Worm (Caenorhabditis elegans) whole organism, L2 larva: ENCODE data around the gene ceh-51.

Source experiments
- C34F6.9 ChIP-seq: fragments of 150-350 bp; optimal IDR thresholded peaks from 2 replicates; lab custom pipeline; 2014; ENCODE audit warnings: missing biosample characterization, missing genetic modification characterization
- F13H6.1 ChIP-seq: sonication (generic microtip); optimal IDR thresholded peaks from 2 replicates; lab custom pipeline; 2016; ENCODE audit warnings: missing genetic modification characterization, missing compliant biosample characterization
- R02D3.7 ChIP-seq: fragments of 150-350 bp; optimal IDR thresholded peaks from 2 replicates; lab custom pipeline; 2014; ENCODE audit warnings: missing biosample characterization, missing genetic modification characterization
- alr-1 ChIP-seq: fragments of 150-350 bp; optimal IDR thresholded peaks from 2 replicates; lab custom pipeline; 2014; ENCODE audit warnings: missing biosample characterization, missing genetic modification characterization
- aly-2 ChIP-seq: fragments of 150-350 bp; optimal IDR thresholded peaks from 2 replicates; lab custom pipeline; 2014; ENCODE audit warnings: missing biosample characterization, missing genetic modification characterization
- ama-1 ChIP-seq: fragments of 150-350 bp; optimal IDR thresholded peaks from 2 replicates; lab custom pipeline; 2018; ENCODE audit warnings: inconsistent platforms
- blmp-1 ChIP-seq: sonication (generic microtip); optimal IDR thresholded peaks from 2 replicates; lab custom pipeline; 2017; ENCODE audit warnings: missing genetic modification characterization, mild to moderate bottlenecking, missing compliant biosample characterization, antibody characterized with exemption, moderate library complexity; ENCODE audit not compliant: insufficient read depth
- ceh-16 ChIP-seq: fragments of 150-350 bp; optimal IDR thresholded peaks from 2 replicates; lab custom pipeline; 2014; ENCODE audit warnings: missing biosample characterization, missing genetic modification characterization
- ceh-82 ChIP-seq: fragments of 150-350 bp; optimal IDR thresholded peaks from 2 replicates; lab custom pipeline; 2014; ENCODE audit warnings: missing biosample characterization, missing genetic modification characterization
- crh-2 ChIP-seq: sonication (generic microtip); optimal IDR thresholded peaks from 2 replicates; lab custom pipeline; 2017; ENCODE audit warnings: missing biosample characterization, missing genetic modification characterization
- egl-27 ChIP-seq: sonication (generic microtip); optimal IDR thresholded peaks from 3 replicates; lab custom pipeline; 2017; ENCODE audit warnings: missing biosample characterization, missing genetic modification reagents, missing genetic modification characterization
- elt-1 ChIP-seq: fragments of 150-350 bp; optimal IDR thresholded peaks from 2 replicates; lab custom pipeline; 2014; ENCODE audit warnings: missing biosample characterization, missing genetic modification characterization
- elt-3 ChIP-seq: sonication (generic microtip); optimal IDR thresholded peaks from 2 replicates; lab custom pipeline; 2017; ENCODE audit warnings: missing biosample characterization, missing genetic modification characterization
- fos-1 ChIP-seq: fragments of 150-350 bp; optimal IDR thresholded peaks from 2 replicates; lab custom pipeline; 2014; ENCODE audit warnings: missing biosample characterization, missing genetic modification characterization
- gmeb-1 ChIP-seq: fragments of 150-350 bp; optimal IDR thresholded peaks from 2 replicates; lab custom pipeline; 2014; ENCODE audit warnings: missing biosample characterization, missing genetic modification characterization
- lin-13 ChIP-seq: fragments of 150-350 bp; optimal IDR thresholded peaks from 2 replicates; lab custom pipeline; 2014; ENCODE audit warnings: missing biosample characterization, missing genetic modification reagents, missing genetic modification characterization
- lin-39 ChIP-seq: fragments of 150-350 bp; optimal IDR thresholded peaks from 2 replicates; lab custom pipeline; 2014; ENCODE audit warnings: missing biosample characterization, missing genetic modification reagents, missing genetic modification characterization
- lsy-2 ChIP-seq, 2 experiments: fragments of 150-350 bp in 1 of 2; sonication (generic microtip) in 1 of 2; optimal IDR thresholded peaks; 2 replicates each; lab custom pipeline; 2014 to 2017; ENCODE audit warnings: missing biosample characterization in 2 of 2, missing genetic modification characterization in 2 of 2
- mbf-1 ChIP-seq: sonication (generic microtip); optimal IDR thresholded peaks from 2 replicates; lab custom pipeline; 2017; ENCODE audit warnings: missing biosample characterization, missing genetic modification characterization
- mdl-1 ChIP-seq, 2 experiments: fragments of 150-350 bp in 1 of 2; sonication (generic microtip) in 1 of 2; optimal IDR thresholded peaks; 2 replicates each; lab custom pipeline; 2017; ENCODE audit warnings: missing biosample characterization in 2 of 2, missing genetic modification characterization in 2 of 2
- nhr-11 ChIP-seq: fragments of 150-350 bp; optimal IDR thresholded peaks from 2 replicates; lab custom pipeline; 2014; ENCODE audit warnings: missing biosample characterization, missing genetic modification characterization
- nhr-12 ChIP-seq: fragments of 150-350 bp; optimal IDR thresholded peaks from 2 replicates; lab custom pipeline; 2014; ENCODE audit warnings: missing biosample characterization, missing genetic modification characterization
- nhr-129 ChIP-seq: fragments of 150-350 bp; optimal IDR thresholded peaks from 2 replicates; lab custom pipeline; 2014; ENCODE audit warnings: missing biosample characterization, missing genetic modification characterization
- nhr-21 ChIP-seq: fragments of 150-350 bp; optimal IDR thresholded peaks from 2 replicates; lab custom pipeline; 2014; ENCODE audit warnings: missing biosample characterization, missing genetic modification characterization
- nhr-237 ChIP-seq: fragments of 150-350 bp; optimal IDR thresholded peaks from 2 replicates; lab custom pipeline; 2014; ENCODE audit warnings: missing biosample characterization, missing genetic modification characterization
- nhr-25 ChIP-seq: fragments of 150-350 bp; sonication (generic microtip); optimal IDR thresholded peaks from 3 replicates; lab custom pipeline; 2014; ENCODE audit warnings: missing biosample characterization, missing genetic modification characterization
- nhr-6 ChIP-seq: fragments of 150-350 bp; optimal IDR thresholded peaks from 2 replicates; lab custom pipeline; 2014; ENCODE audit warnings: missing biosample characterization, missing genetic modification characterization
- skn-1 ChIP-seq: sonication (generic microtip); optimal IDR thresholded peaks from 2 replicates; lab custom pipeline; 2017; ENCODE audit warnings: missing biosample characterization, missing genetic modification characterization
- sma-3 ChIP-seq: sonication (generic microtip); optimal IDR thresholded peaks from 2 replicates; lab custom pipeline; 2016; ENCODE audit warnings: missing genetic modification reagents, missing genetic modification characterization, missing compliant biosample characterization
- snpc-4 ChIP-seq: fragments of 150-350 bp; optimal IDR thresholded peaks from 2 replicates; lab custom pipeline; 2014; ENCODE audit warnings: missing biosample characterization, missing genetic modification characterization
- unc-39 ChIP-seq: fragments of 150-350 bp; optimal IDR thresholded peaks from 2 replicates; lab custom pipeline; 2014; ENCODE audit warnings: missing biosample characterization, missing genetic modification characterization
- unc-55 ChIP-seq: fragments of 150-350 bp; sonication (generic microtip); optimal IDR thresholded peaks from 3 replicates; lab custom pipeline; 2014; ENCODE audit warnings: missing biosample characterization, missing genetic modification reagents, missing genetic modification characterization
- unc-62 ChIP-seq: fragments of 150-350 bp; optimal IDR thresholded peaks from 2 replicates; lab custom pipeline; 2014; ENCODE audit warnings: missing biosample characterization, missing genetic modification reagents, missing genetic modification characterization
- zag-1 ChIP-seq: fragments of 150-350 bp; optimal IDR thresholded peaks from 2 replicates; lab custom pipeline; 2014; ENCODE audit warnings: missing biosample characterization, missing genetic modification characterization
- ztf-11 ChIP-seq: sonication (generic microtip); optimal IDR thresholded peaks from 2 replicates; lab custom pipeline; 2017; ENCODE audit warnings: missing biosample characterization, missing genetic modification characterization

Gene ceh-51

DNA sequence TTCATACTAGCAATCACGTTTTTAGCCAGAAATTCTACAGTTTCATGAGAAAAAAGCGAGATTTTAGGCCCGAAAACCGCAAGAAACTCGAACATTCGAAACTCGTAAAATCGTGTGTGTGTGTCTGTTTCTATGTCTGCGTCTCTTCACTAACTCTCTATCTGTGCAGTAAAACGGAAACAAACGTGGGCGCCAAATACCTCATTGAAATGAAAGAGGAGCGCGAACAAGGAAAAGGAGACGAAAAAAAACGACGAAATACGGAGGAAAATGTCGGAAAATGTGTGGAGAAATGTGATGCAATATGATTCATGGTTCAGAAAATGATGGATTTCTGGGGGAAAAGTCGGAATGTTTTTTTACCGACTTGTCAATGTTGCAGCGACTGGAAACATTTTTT, 5.4 kb upstream of the ceh-51 start:
- peak; percentile 37 for TF ChIP-seq C34F6.9 (tag; lab: Kevin White, UChicago)
- peak; percentile 28 for TF ChIP-seq gmeb-1 (tag; lab: Kevin White, UChicago)
- TF ChIP-seq nhr-6 (tag; lab: Kevin White, UChicago): no peak
- TF ChIP-seq nhr-11 (tag; lab: Kevin White, UChicago): no peak
- TF ChIP-seq lin-13 (GFP tag; lab: Kevin White, UChicago): peak; percentile 7
- TF ChIP-seq aly-2 (tag; lab: Kevin White, UChicago): no peak
- peak; percentile 28 for TF ChIP-seq unc-55 (GFP tag; lab: Kevin White, UChicago)
- peak; percentile 78 for TF ChIP-seq crh-2
- TF ChIP-seq nhr-237 (tag; lab: Kevin White, UChicago): no peak
- peak in 1 of 2 experiments; percentile 42 for TF ChIP-seq lsy-2 (tag; optimal IDR thresholded peaks at IDR 0.05; lab: Kevin White, UChicago)
- peak; percentile 65 for TF ChIP-seq fos-1
- TF ChIP-seq nhr-129 (tag; lab: Kevin White, UChicago): peak; percentile 64

DNA sequence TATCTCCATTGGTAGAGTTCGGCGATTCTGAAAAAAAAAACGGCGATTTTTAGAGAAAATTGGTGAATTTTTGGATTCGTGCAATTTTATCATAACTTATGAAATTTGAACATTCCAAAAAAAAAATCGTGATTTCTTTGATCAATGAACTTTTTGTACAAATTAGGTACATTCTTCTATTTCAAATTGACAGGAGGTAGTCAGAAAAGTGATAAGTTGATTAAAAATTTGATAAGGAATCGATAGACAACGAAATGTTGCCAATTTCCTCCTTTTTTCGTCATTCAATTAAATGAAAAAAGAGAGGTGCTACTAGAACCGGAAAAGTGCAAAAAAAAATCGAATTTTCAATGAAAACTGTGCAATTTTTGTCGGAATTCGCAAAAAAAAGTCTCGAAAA, 3.0 kb upstream of the ceh-51 start:
- TF ChIP-seq ceh-82 (tag; lab: Kevin White, UChicago) (no peak), unc-62 (GFP tag; lab: Kevin White, UChicago) (no peak), fos-1 (peak; percentile 56), egl-27 (no peak)

DNA sequence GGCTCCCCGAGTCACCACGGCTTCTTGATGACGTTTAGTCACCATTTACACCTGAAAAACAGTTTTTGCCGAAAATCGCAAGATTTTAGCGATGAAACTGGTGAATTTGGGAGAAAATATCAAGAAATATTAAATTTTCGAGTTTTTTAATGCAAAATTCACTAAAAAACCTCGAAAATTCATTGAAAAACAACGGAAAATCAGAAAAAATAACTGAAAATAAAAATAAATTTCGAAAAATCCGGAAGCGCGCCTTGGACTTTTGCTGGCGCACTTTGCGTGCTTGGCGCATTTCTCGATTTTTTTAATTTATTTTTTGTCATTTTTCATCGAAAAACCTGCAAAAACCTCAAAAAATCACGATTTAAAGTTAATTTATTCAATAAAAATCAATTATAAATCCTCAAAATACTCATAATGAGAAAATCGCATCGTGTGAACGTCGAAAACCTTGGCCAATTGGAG, 21.0 kb downstream of the ceh-51 start, which contains the start of gene emb-4:
TSS of gene emb-4 (minus strand) at position 51 of the 465 bp plus-strand sequence.
- TF ChIP-seq nhr-21 (tag; lab: Kevin White, UChicago) (peak; percentile 12), nhr-12 (no peak), gmeb-1 (tag; lab: Kevin White, UChicago) (peak; percentile 79), unc-55 (GFP tag; lab: Kevin White, UChicago) (peak; percentile 48), F13H6.1 (tag; lab: Kevin White, UChicago) (no peak), C34F6.9 (tag; lab: Kevin White, UChicago) (peak; percentile 66), snpc-4 (tag; lab: Kevin White, UChicago) (no peak), ama-1 (no peak), lsy-2 (tag; optimal IDR thresholded peaks at IDR 0.05; lab: Kevin White, UChicago) (peak; percentile 55 to 71), crh-2 (peak; percentile 15), nhr-237 (tag; lab: Kevin White, UChicago) (no peak), nhr-25 (tag; lab: Kevin White, UChicago) (no peak), elt-3 (tag; lab: Kevin White, UChicago) (no peak), sma-3 (GFP tag; lab: Kevin White, UChicago) (peak; percentile 17), ceh-82 (tag; lab: Kevin White, UChicago) (no peak), lin-13 (GFP tag; lab: Kevin White, UChicago) (peak; percentile 54), R02D3.7 (tag; lab: Kevin White, UChicago) (peak; percentile 10), lin-39 (tag; lab: Kevin White, UChicago) (no peak), mdl-1 (tag; optimal IDR thresholded peaks at IDR 0.05; lab: Kevin White, UChicago) (no peak), blmp-1 (no peak), alr-1 (no peak), ztf-11 (tag; lab: Kevin White, UChicago) (no peak)

DNA sequence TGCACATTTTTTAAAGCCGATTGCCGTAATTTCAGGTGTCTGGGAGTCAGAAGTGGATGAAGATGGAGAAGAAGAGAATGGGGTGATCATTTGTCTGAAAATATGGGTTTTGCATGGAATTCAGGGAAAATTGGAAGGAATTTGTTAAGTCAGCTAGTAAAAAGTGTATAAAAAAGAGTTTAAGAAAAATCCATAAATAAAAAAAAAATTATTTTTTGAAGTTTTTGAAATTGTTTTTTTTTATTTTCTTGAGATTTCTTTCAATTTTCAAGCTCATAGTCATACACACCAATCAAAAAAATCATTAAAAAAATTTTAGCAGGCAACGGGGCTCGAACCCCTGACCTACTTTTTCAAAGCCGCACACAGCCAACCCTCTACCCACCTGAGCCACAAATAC, 26.5 kb downstream of the ceh-51 start, which contains the start of gene nhr-243:
TSS of gene nhr-243 (minus strand) at position 101 of the 400 bp plus-strand sequence.
- TF ChIP-seq mbf-1 (tag; lab: Kevin White, UChicago) (no peak), skn-1 (no peak), R02D3.7 (tag; lab: Kevin White, UChicago) (no peak), zag-1 (tag; lab: Kevin White, UChicago) (no peak), nhr-6 (tag; lab: Kevin White, UChicago) (no peak), ztf-11 (tag; lab: Kevin White, UChicago) (no peak), ceh-16 (no peak), elt-1 (no peak), F13H6.1 (tag; lab: Kevin White, UChicago) (no peak), unc-62 (GFP tag; lab: Kevin White, UChicago) (no peak), egl-27 (no peak), ceh-82 (tag; lab: Kevin White, UChicago) (no peak), gmeb-1 (tag; lab: Kevin White, UChicago) (no peak), lin-13 (GFP tag; lab: Kevin White, UChicago) (no peak), nhr-25 (tag; lab: Kevin White, UChicago) (no peak)

DNA sequence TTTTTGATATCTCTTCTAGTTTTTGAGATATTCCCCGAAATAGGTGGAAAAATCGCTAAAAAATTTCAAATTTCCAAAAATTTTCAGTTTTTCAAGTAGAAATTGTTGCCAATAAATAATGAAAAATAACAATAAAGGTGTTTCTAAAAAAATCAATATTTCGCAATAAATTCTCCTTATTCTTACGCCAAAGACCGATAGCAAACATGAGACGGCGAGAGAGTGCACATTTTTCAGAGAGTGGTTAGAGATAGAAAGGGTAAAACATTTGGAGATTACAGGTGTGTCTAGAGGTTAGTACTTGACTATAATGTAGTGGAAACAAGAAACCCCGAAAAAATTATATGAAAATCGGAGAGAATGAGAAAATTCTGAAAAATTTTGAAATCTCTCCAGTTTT, 27.6 kb downstream of the ceh-51 start:
- TF ChIP-seq F13H6.1 (tag; lab: Kevin White, UChicago): peak; percentile 14
- no peak for TF ChIP-seq unc-39
- TF ChIP-seq fos-1: peak; percentile 22
- TF ChIP-seq gmeb-1 (tag; lab: Kevin White, UChicago): peak; percentile 16
- peak; percentile 13 for TF ChIP-seq unc-55 (GFP tag; lab: Kevin White, UChicago)
